Fruit fly (Drosophila melanogaster): Measurements from ENCODE around the gene CG12541.
A peak's percentile ranks its signal among the peaks of the same experiment; 100 is the strongest.

dm6 chrX:7014931-7015428 lies 50.9 kb downstream of the CG12541 start:
- no peak for TF ChIP-seq CG8478 (optimal IDR thresholded peaks at IDR 0.05)
- TF ChIP-seq CTCF (optimal IDR thresholded peaks at IDR 0.05), result peak; percentile 93 to 94

Measured in S2 (cell line).